Worm (Caenorhabditis elegans): ENCODE measurements around the gene twk-43.

ce11 chrV:13390936-13391335 is 44.9 kb downstream of the twk-43 start:
- no peak for TF ChIP-seq Y22D7AL.16 (tag; optimal IDR thresholded peaks at IDR 0.05)
- TF ChIP-seq ahr-1 (tag; optimal IDR thresholded peaks at IDR 0.05): no peak
- TF ChIP-seq unc-55 (GFP tag; optimal IDR thresholded peaks at IDR 0.05): no peak
- no peak for TF ChIP-seq ceh-14 (tag; optimal IDR thresholded peaks at IDR 0.05)
- no peak for TF ChIP-seq ama-1 (optimal IDR thresholded peaks at IDR 0.05)
- no peak for TF ChIP-seq pag-3 (tag; optimal IDR thresholded peaks at IDR 0.05; ENCODE audit: borderline replicate concordance)
- TF ChIP-seq sox-4 (tag; optimal IDR thresholded peaks at IDR 0.05): no peak
- TF ChIP-seq nhr-11 (tag; optimal IDR thresholded peaks at IDR 0.05): no peak
- no peak for TF ChIP-seq gmeb-2 (tag; optimal IDR thresholded peaks at IDR 0.05)
- TF ChIP-seq tbx-2 (tag; optimal IDR thresholded peaks at IDR 0.05): no peak
- TF ChIP-seq unc-3 (GFP tag; conservative IDR thresholded peaks at IDR 0.05): no peak
- TF ChIP-seq unc-3 (tag; optimal IDR thresholded peaks at IDR 0.05): no peak

Data from whole organism, late embryonic.